Worm (Caenorhabditis elegans) whole organism, L4 larva: ENCODE measurements around the gene ceh-43.

ENCODE experiments used
- nhr-41 ChIP-seq: fragments of 200-800 bp; sonication (Bioruptor generic); IDR thresholded peaks from 2 replicates; pipeline ENCODE4 v1.3.6; 2022; ENCODE audit warnings: missing genetic modification reagents, missing genetic modification characterization, missing compliant biosample characterization
- unc-62 ChIP-seq, 3 experiments: fragments of 150-350 bp in 1 of 3; sonication (generic microtip); optimal IDR thresholded peaks in 2 of 3; peaks in 1 of 3; 1 replicate in 1 of 3; 2 replicates in 2 of 3; lab custom pipeline; 2014 to 2017; ENCODE audit warnings: missing biosample characterization in 3 of 3, missing genetic modification characterization in 3 of 3, missing genetic modification reagents in 3 of 3, missing genotype in 1 of 3

- TF ChIP-seq nhr-41 (no peak), unc-62 (GFP tag; optimal IDR thresholded peaks at IDR 0.05 in 1 of 2; lab: Kevin White, UChicago) (no peak), unc-62 (tag; optimal IDR thresholded peaks at IDR 0.05; lab: Kevin White, UChicago) (no peak)
Observed at ce11 chrIII:4397115-4397514, 52.6 kb downstream of the ceh-43 start, which contains the start of gene R07E5.5.
